Fruit fly (Drosophila melanogaster): Measurements from ENCODE around the gene galene.

Gene galene

dm6 chr3L:1211096-1211495 is 24.4 kb upstream of the galene start, which contains the start of gene LysD:
TSS of gene LysD (minus strand) at chr3L:1211196.
- TF ChIP-seq Hr83 (GFP tag; optimal IDR thresholded peaks at IDR 0.05; ENCODE audit: poor library complexity, severe bottlenecking) = no peak

- TF ChIP-seq CG32264 (GFP tag; optimal IDR thresholded peaks at IDR 0.05) (no peak), woc (GFP tag; optimal IDR thresholded peaks at IDR 0.05) (no peak), Jra (GFP tag; optimal IDR thresholded peaks at IDR 0.05) (no peak), Rel (GFP tag; optimal IDR thresholded peaks at IDR 0.05) (no peak), Rel (tag; optimal IDR thresholded peaks at IDR 0.05) (no peak)
Observed at dm6 chr3L:1212113-1212512, 23.4 kb upstream of the galene start.

dm6 chr3L:1212571-1212970 is 23.0 kb upstream of the galene start, which contains the start of gene LysE:
TSS of gene LysE (plus strand) at chr3L:1212827.
- TF ChIP-seq sv (GFP tag; optimal IDR thresholded peaks at IDR 0.05) = no peak
- no peak for TF ChIP-seq Dif (GFP tag; optimal IDR thresholded peaks at IDR 0.05; ENCODE audit: partially characterized antibody)
- TF ChIP-seq GATAd (GFP tag; optimal IDR thresholded peaks at IDR 0.05) = no peak
- no peak for TF ChIP-seq br (GFP tag; optimal IDR thresholded peaks at IDR 0.05)
- TF ChIP-seq pan (optimal IDR thresholded peaks at IDR 0.05) = no peak
- TF ChIP-seq dmrt93B (GFP tag; optimal IDR thresholded peaks at IDR 0.05) = no peak
- TF ChIP-seq brk (GFP tag; optimal IDR thresholded peaks at IDR 0.05) = no peak
- TF ChIP-seq dl (GFP tag; optimal IDR thresholded peaks at IDR 0.05; ENCODE audit: insufficient read depth in 1 of 2, partially characterized antibody in 2 of 2) = no peak
- TF ChIP-seq Hr78 (GFP tag; optimal IDR thresholded peaks at IDR 0.05) = no peak
- no peak for TF ChIP-seq Hr83 (GFP tag; optimal IDR thresholded peaks at IDR 0.05; ENCODE audit: poor library complexity, severe bottlenecking)
- no peak for TF ChIP-seq Vsx2 (GFP tag; optimal IDR thresholded peaks at IDR 0.05; ENCODE audit: partially characterized antibody)
- no peak for TF ChIP-seq Sp1 (GFP tag; optimal IDR thresholded peaks at IDR 0.05)
- TF ChIP-seq CG32264 (GFP tag; optimal IDR thresholded peaks at IDR 0.05) = no peak
- no peak for TF ChIP-seq psq (GFP tag; optimal IDR thresholded peaks at IDR 0.05)
- TF ChIP-seq rgr (GFP tag; optimal IDR thresholded peaks at IDR 0.05) = no peak
- no peak for TF ChIP-seq OdsH (GFP tag; optimal IDR thresholded peaks at IDR 0.05)
- TF ChIP-seq fru (GFP tag; optimal IDR thresholded peaks at IDR 0.05) = no peak
- TF ChIP-seq jim (GFP tag; optimal IDR thresholded peaks at IDR 0.05) = no peak

- no peak for TF ChIP-seq rgr (GFP tag; optimal IDR thresholded peaks at IDR 0.05)
- no peak for TF ChIP-seq lola (GFP tag; optimal IDR thresholded peaks at IDR 0.05)
- no peak for TF ChIP-seq ey (GFP tag; optimal IDR thresholded peaks at IDR 0.05)
- no peak for TF ChIP-seq jim (GFP tag; optimal IDR thresholded peaks at IDR 0.05)
- TF ChIP-seq h (GFP tag; optimal IDR thresholded peaks at IDR 0.05) = no peak
- no peak for TF ChIP-seq Dfd (GFP tag; optimal IDR thresholded peaks at IDR 0.05)
- no peak for TF ChIP-seq CrebA (GFP tag; optimal IDR thresholded peaks at IDR 0.05; ENCODE audit: borderline replicate concordance)
- TF ChIP-seq Sp1 (GFP tag; optimal IDR thresholded peaks at IDR 0.05) = no peak
Observed at dm6 chr3L:1216460-1216859, 19.1 kb upstream of the galene start.

dm6 chr3L:1218596-1218995 is 16.9 kb upstream of the galene start, which contains the start of gene LysP:
TSS of gene LysP (minus strand) at chr3L:1218696.
- TF ChIP-seq Dfd (GFP tag; optimal IDR thresholded peaks at IDR 0.05) (no peak), h (GFP tag; optimal IDR thresholded peaks at IDR 0.05) (peak; percentile 4), foxo (GFP tag; optimal IDR thresholded peaks at IDR 0.05) (peak in 1 of 2 experiments; percentile 3)

- TF ChIP-seq Rel (GFP tag; optimal IDR thresholded peaks at IDR 0.05) (no peak), Rel (tag; optimal IDR thresholded peaks at IDR 0.05) (peak; percentile 91), Dfd (GFP tag; optimal IDR thresholded peaks at IDR 0.05) (no peak), h (GFP tag; optimal IDR thresholded peaks at IDR 0.05) (no peak), tai (GFP tag; optimal IDR thresholded peaks at IDR 0.05) (no peak)
Observed at dm6 chr3L:1227303-1227797, 8.2 kb upstream of the galene start, which contains the start of gene LysS. TSS of gene LysS (plus strand) at chr3L:1227747.
